Worm (Caenorhabditis elegans) whole organism, young adult: ENCODE measurements around the gene smc-5.

Experiments
- C17E4.6 ChIP-seq: fragments of 200-800 bp; sonication (Bioruptor generic); IDR thresholded peaks from 2 replicates; pipeline ENCODE4 v1.3.6; 2022; ENCODE audit warnings: missing genetic modification reagents, missing genetic modification characterization, missing compliant biosample characterization
- D2030.7 ChIP-seq: fragments of 200-800 bp; sonication (Bioruptor generic); IDR thresholded peaks from 2 replicates; pipeline ENCODE4 v1.3.6; 2022; ENCODE audit warnings: missing genetic modification reagents, missing genetic modification characterization, missing compliant biosample characterization
- F22D6.2 ChIP-seq: sonication (generic microtip); optimal IDR thresholded peaks from 2 replicates; lab custom pipeline; 2016; ENCODE audit warnings: mild to moderate bottlenecking, missing genetic modification characterization, missing compliant biosample characterization
- F23B12.7 ChIP-seq: sonication (generic microtip); optimal IDR thresholded peaks from 2 replicates; lab custom pipeline; 2017; ENCODE audit warnings: missing genetic modification characterization, mild to moderate bottlenecking, missing compliant biosample characterization, antibody characterized with exemption, moderate library complexity; ENCODE audit not compliant: insufficient read depth
- F57A8.1 ChIP-seq: fragments of 200-800 bp; sonication (Bioruptor generic); optimal IDR thresholded peaks from 2 replicates; lab custom pipeline; 2018; ENCODE audit warnings: mild to moderate bottlenecking, missing genetic modification characterization, moderate library complexity, missing compliant biosample characterization
- F57C9.4 ChIP-seq: sonication (generic microtip); optimal IDR thresholded peaks from 2 replicates; lab custom pipeline; 2017; ENCODE audit warnings: mild to moderate bottlenecking, missing genetic modification characterization, missing compliant biosample characterization
- K11D2.4 ChIP-seq: fragments of 200-800 bp; sonication (Bioruptor generic); IDR thresholded peaks from 2 replicates; pipeline ENCODE4 v1.3.6; 2022; ENCODE audit warnings: missing genetic modification reagents, missing genetic modification characterization, missing compliant biosample characterization
- Y79H2A.3 ChIP-seq: fragments of 200-800 bp; sonication (Bioruptor generic); conservative IDR thresholded peaks from 2 replicates; pipeline ENCODE4 v1.3.6; 2022; ENCODE audit warnings: missing genetic modification reagents, missing genetic modification characterization, missing compliant biosample characterization
- aptf-3 ChIP-seq: fragments of 200-800 bp; sonication (Bioruptor generic); IDR thresholded peaks from 2 replicates; pipeline ENCODE4 v1.3.6; 2022; ENCODE audit warnings: missing genetic modification characterization, missing compliant biosample characterization
- attf-3 ChIP-seq: fragments of 200-800 bp; sonication (Bioruptor generic); conservative IDR thresholded peaks from 2 replicates; pipeline ENCODE4 v1.3.6; 2022; ENCODE audit warnings: missing genetic modification reagents, missing genetic modification characterization, missing compliant biosample characterization
- attf-5 ChIP-seq: fragments of 200-800 bp; sonication (Bioruptor generic); optimal IDR thresholded peaks from 2 replicates; lab custom pipeline; 2018; ENCODE audit warnings: mild to moderate bottlenecking, missing genetic modification characterization, missing compliant biosample characterization
- bed-1 ChIP-seq: fragments of 200-800 bp; sonication (Bioruptor generic); IDR thresholded peaks from 2 replicates; pipeline ENCODE4 v1.3.6; 2022; ENCODE audit warnings: missing genetic modification reagents, missing genetic modification characterization, missing compliant biosample characterization
- ccch-3 ChIP-seq: fragments of 200-800 bp; sonication (Bioruptor generic); optimal IDR thresholded peaks from 2 replicates; lab custom pipeline; 2018; ENCODE audit warnings: mild to moderate bottlenecking, missing genetic modification characterization, missing compliant biosample characterization
- cebp-1 ChIP-seq, 2 experiments: fragments of 200-800 bp in 1 of 2; sonication (Bioruptor generic) in 1 of 2; sonication (generic microtip) in 1 of 2; IDR thresholded peaks in 1 of 2; optimal IDR thresholded peaks in 1 of 2; 2 replicates each; pipeline versions ENCODE4 v1.3.6 to Lab custom; 2017 to 2022; ENCODE audit warnings: missing compliant biosample characterization in 2 of 2, missing genetic modification characterization in 2 of 2, mild to moderate bottlenecking in 1 of 2, missing genetic modification reagents in 1 of 2, moderate library complexity in 1 of 2
- ceh-27 ChIP-seq: fragments of 200-800 bp; sonication (Bioruptor generic); optimal IDR thresholded peaks from 2 replicates; lab custom pipeline; 2018; ENCODE audit warnings: mild to moderate bottlenecking, missing genetic modification characterization, moderate library complexity, missing compliant biosample characterization
- ceh-40 ChIP-seq: fragments of 200-800 bp; sonication (Bioruptor generic); IDR thresholded peaks from 2 replicates; pipeline ENCODE4 v1.3.6; 2022; ENCODE audit warnings: missing genetic modification characterization, missing compliant biosample characterization
- ceh-91 ChIP-seq: fragments of 200-800 bp; sonication (Bioruptor generic); IDR thresholded peaks from 2 replicates; pipeline ENCODE4 v1.3.6; 2022; ENCODE audit warnings: missing genetic modification reagents, missing genetic modification characterization, missing compliant biosample characterization
- die-1 ChIP-seq: sonication (generic microtip); optimal IDR thresholded peaks from 2 replicates; lab custom pipeline; 2016; ENCODE audit warnings: missing genotype, mild to moderate bottlenecking, missing genetic modification characterization, missing compliant biosample characterization
- dpl-1 ChIP-seq: fragments of 150-350 bp; optimal IDR thresholded peaks from 2 replicates; lab custom pipeline; 2014; ENCODE audit warnings: missing biosample characterization, missing genetic modification reagents, missing genetic modification characterization
- egrh-3 ChIP-seq: fragments of 200-800 bp; sonication (Bioruptor generic); IDR thresholded peaks from 2 replicates; pipeline ENCODE4 v1.3.6; 2022; ENCODE audit warnings: missing genetic modification reagents, missing genetic modification characterization, missing compliant biosample characterization
- ets-4 ChIP-seq: fragments of 200-800 bp; sonication (Bioruptor generic); optimal IDR thresholded peaks from 2 replicates; lab custom pipeline; 2018; ENCODE audit warnings: mild to moderate bottlenecking, missing genetic modification characterization, missing compliant biosample characterization
- gei-17 ChIP-seq: fragments of 200-800 bp; sonication (Bioruptor generic); optimal IDR thresholded peaks from 2 replicates; lab custom pipeline; 2018; ENCODE audit warnings: mild to moderate bottlenecking, missing genetic modification characterization, missing compliant biosample characterization
- hlh-12 ChIP-seq: sonication (generic microtip); optimal IDR thresholded peaks from 2 replicates; lab custom pipeline; 2016; ENCODE audit warnings: missing genetic modification characterization, missing compliant biosample characterization
- hlh-26 ChIP-seq: fragments of 200-800 bp; sonication (Bioruptor generic); conservative IDR thresholded peaks from 2 replicates; pipeline ENCODE4 v1.3.6; 2022; ENCODE audit warnings: missing genetic modification reagents, missing genetic modification characterization, missing compliant biosample characterization
- hmg-1.2 ChIP-seq: fragments of 200-800 bp; sonication (Bioruptor generic); IDR thresholded peaks from 2 replicates; pipeline ENCODE4 v1.3.6; 2022; ENCODE audit warnings: missing genetic modification reagents, missing genetic modification characterization, missing compliant biosample characterization
- hmg-20 ChIP-seq: fragments of 200-800 bp; sonication (Bioruptor generic); IDR thresholded peaks from 2 replicates; pipeline ENCODE4 v1.3.6; 2022; ENCODE audit warnings: missing genetic modification reagents, missing genetic modification characterization, missing compliant biosample characterization
- hsf-1 ChIP-seq: fragments of 200-800 bp; sonication (Bioruptor generic); IDR thresholded peaks from 2 replicates; pipeline ENCODE4 v1.3.6; 2022; ENCODE audit warnings: missing genetic modification reagents, missing genetic modification characterization, missing compliant biosample characterization
- let-526 ChIP-seq: fragments of 200-800 bp; sonication (Bioruptor generic); IDR thresholded peaks from 2 replicates; pipeline ENCODE4 v1.3.6; 2022; ENCODE audit warnings: missing genetic modification reagents, missing genetic modification characterization, missing compliant biosample characterization
- lin-40 ChIP-seq: sonication (generic microtip); optimal IDR thresholded peaks from 2 replicates; lab custom pipeline; 2016; ENCODE audit warnings: missing genetic modification characterization, mild to moderate bottlenecking, missing compliant biosample characterization, missing genotype, missing genetic modification reagents
- lsy-27 ChIP-seq: sonication (generic microtip); optimal IDR thresholded peaks from 2 replicates; lab custom pipeline; 2017; ENCODE audit warnings: missing genetic modification characterization, mild to moderate bottlenecking, missing compliant biosample characterization, antibody characterized with exemption, missing genotype, borderline replicate concordance; ENCODE audit not compliant: insufficient read depth
- madf-3 ChIP-seq: fragments of 200-800 bp; sonication (Bioruptor generic); IDR thresholded peaks from 2 replicates; pipeline ENCODE4 v1.3.6; 2022; ENCODE audit warnings: missing genetic modification reagents, missing genetic modification characterization, missing compliant biosample characterization
- mel-28 ChIP-seq: sonication (generic microtip); optimal IDR thresholded peaks from 2 replicates; lab custom pipeline; 2016; ENCODE audit warnings: borderline replicate concordance, mild to moderate bottlenecking, missing genetic modification characterization, missing compliant biosample characterization
- mxl-1 ChIP-seq: sonication (generic microtip); optimal IDR thresholded peaks from 2 replicates; lab custom pipeline; 2016; ENCODE audit warnings: missing genetic modification characterization, missing compliant biosample characterization
- nhr-27 ChIP-seq: fragments of 200-800 bp; sonication (Bioruptor generic); optimal IDR thresholded peaks from 2 replicates; lab custom pipeline; 2018; ENCODE audit warnings: mild to moderate bottlenecking, missing genetic modification characterization, moderate library complexity, missing compliant biosample characterization
- nhr-90 ChIP-seq: sonication (generic microtip); optimal IDR thresholded peaks from 2 replicates; lab custom pipeline; 2016; ENCODE audit warnings: missing genotype, mild to moderate bottlenecking, missing genetic modification characterization, missing compliant biosample characterization
- pha-4 ChIP-seq: fragments of 150-350 bp; sonication (generic microtip); optimal IDR thresholded peaks from 2 replicates; lab custom pipeline; 2014; ENCODE audit warnings: missing biosample characterization, missing genetic modification reagents, missing genetic modification characterization
- rec-8 ChIP-seq, 2 experiments: sonication (generic microtip); optimal IDR thresholded peaks; 2 replicates each; lab custom pipeline; 2016; ENCODE audit warnings: mild to moderate bottlenecking in 2 of 2, missing genetic modification characterization in 2 of 2, missing genetic modification reagents in 2 of 2, missing genotype in 2 of 2, missing biosample characterization in 1 of 2, missing compliant biosample characterization in 1 of 2, moderate library complexity in 1 of 2
- sdz-38 ChIP-seq: sonication (generic microtip); optimal IDR thresholded peaks from 2 replicates; lab custom pipeline; 2016; ENCODE audit warnings: missing genotype, missing genetic modification characterization, missing compliant biosample characterization
- snpc-1.1 ChIP-seq: sonication (generic microtip); optimal IDR thresholded peaks from 2 replicates; lab custom pipeline; 2017; ENCODE audit warnings: missing genetic modification characterization, mild to moderate bottlenecking, missing compliant biosample characterization, antibody characterized with exemption, moderate library complexity, missing genotype, missing genetic modification reagents; ENCODE audit not compliant: insufficient read depth
- snpc-4 ChIP-seq, 5 experiments: fragments of 150-350 bp in 1 of 5; sonication (generic microtip) in 4 of 5; optimal IDR thresholded peaks; 2 replicates each; lab custom pipeline; 2014 to 2018; ENCODE audit warnings: missing genetic modification characterization in 5 of 5, missing biosample characterization in 3 of 5, antibody characterized with exemption in 2 of 5, mild to moderate bottlenecking in 2 of 5, missing compliant biosample characterization in 2 of 5, missing genotype in 2 of 5, moderate library complexity in 2 of 5, missing genetic modification reagents in 1 of 5
- somi-1 ChIP-seq: fragments of 200-800 bp; sonication (Bioruptor generic); optimal IDR thresholded peaks from 2 replicates; lab custom pipeline; 2018; ENCODE audit warnings: mild to moderate bottlenecking, missing genetic modification characterization, missing compliant biosample characterization
- tbp1 ChIP-seq: fragments of 200-800 bp; sonication (Bioruptor generic); optimal IDR thresholded peaks from 2 replicates; lab custom pipeline; 2018; ENCODE audit warnings: mild to moderate bottlenecking, missing genetic modification characterization, missing compliant biosample characterization
- zfh-2 ChIP-seq: fragments of 200-800 bp; sonication (Bioruptor generic); conservative IDR thresholded peaks from 2 replicates; pipeline ENCODE4 v1.3.6; 2022; ENCODE audit warnings: missing genetic modification reagents, missing genetic modification characterization, missing compliant biosample characterization
- zim-3 ChIP-seq: sonication (generic microtip); optimal IDR thresholded peaks from 2 replicates; lab custom pipeline; 2017; ENCODE audit warnings: mild to moderate bottlenecking, missing genetic modification characterization, moderate library complexity, missing compliant biosample characterization
- ztf-18 ChIP-seq: sonication (generic microtip); optimal IDR thresholded peaks from 2 replicates; lab custom pipeline; 2016; ENCODE audit warnings: missing genotype, mild to moderate bottlenecking, missing genetic modification characterization, missing compliant biosample characterization
- ztf-28 ChIP-seq: fragments of 200-800 bp; sonication (Bioruptor generic); IDR thresholded peaks from 2 replicates; pipeline ENCODE4 v1.3.6; 2022; ENCODE audit warnings: missing genetic modification reagents, missing genetic modification characterization, missing compliant biosample characterization

smc-5 gene

DNA sequence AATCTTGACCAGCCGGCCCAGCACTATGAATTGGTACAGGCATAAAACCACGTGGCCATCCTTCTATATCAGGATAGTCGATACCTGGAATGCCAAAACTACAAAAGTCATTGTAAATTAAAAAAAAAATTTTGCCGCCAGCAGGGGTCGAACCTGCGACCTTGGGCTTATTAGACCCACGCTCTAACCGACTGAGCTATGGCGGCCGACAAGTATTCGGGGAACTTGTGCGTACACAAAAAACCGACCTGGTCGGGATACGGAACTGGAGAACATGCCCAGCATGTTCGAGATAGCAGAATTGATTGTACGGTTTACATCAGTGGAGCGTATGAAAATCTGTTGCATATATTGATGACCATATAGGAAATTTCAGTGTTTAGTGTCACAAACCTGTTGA lies 4.6 kb upstream of the smc-5 start (continued):
- TF ChIP-seq K11D2.4 (peak; percentile 67), mel-28 (tag; lab: Kevin White, UChicago) (no peak), zim-3 (tag; lab: Kevin White, UChicago) (peak; percentile 38), snpc-1.1 (peak; percentile 97), ztf-28 (GFP tag; lab: Robert Waterston, UW) (peak; percentile 48; the same call in 1 of the 2 replicates), somi-1 (GFP tag; lab: Kevin White, UChicago) (no peak), Y79H2A.3 (GFP tag; lab: Robert Waterston, UW) (no peak), ceh-91 (GFP tag; lab: Robert Waterston, UW) (peak; percentile 55; the same call in 1 of the 2 replicates), hlh-26 (no peak), snpc-4 (GFP tag; optimal IDR thresholded peaks at IDR 0.05; lab: Kevin White, UChicago) (peak; percentile 98), snpc-4 (tag; optimal IDR thresholded peaks at IDR 0.05; lab: Kevin White, UChicago) (peak; percentile 99), mxl-1 (tag; lab: Kevin White, UChicago) (peak; percentile 7), F57C9.4 (tag; lab: Kevin White, UChicago) (no peak), attf-3 (GFP tag; lab: Robert Waterston, UW) (0 out of 2 replicates have a peak, but pooled peaks have one; percentile 48), die-1 (tag; lab: Kevin White, UChicago) (peak; percentile 15), zfh-2 (GFP tag; lab: Robert Waterston, UW) (no peak), ets-4 (GFP tag; lab: Kevin White, UChicago) (no peak), rec-8 (tag; optimal IDR thresholded peaks at IDR 0.05; lab: Kevin White, UChicago) (peak; percentile 34 to 66), hsf-1 (GFP tag; lab: Robert Waterston, UW) (peak; percentile 72), lsy-27 (tag; lab: Kevin White, UChicago) (no peak), pha-4 (tag; lab: Kevin White, UChicago) (no peak), ceh-27 (GFP tag; lab: Kevin White, UChicago) (peak; percentile 30), ceh-40 (0 out of 2 replicates have a peak, but pooled peaks have one; percentile 42), nhr-27 (tag; lab: Kevin White, UChicago) (no peak), hmg-1.2 (peak; percentile 74), hlh-12 (no peak), gei-17 (GFP tag; lab: Kevin White, UChicago) (no peak), let-526 (GFP tag; lab: Robert Waterston, UW) (0 out of 2 replicates have a peak, but pooled peaks have one; percentile 19), bed-1 (GFP tag; lab: Robert Waterston, UW) (0 out of 2 replicates have a peak, but pooled peaks have one; percentile 63), ccch-3 (GFP tag; lab: Kevin White, UChicago) (no peak), ztf-18 (peak; percentile 32), F57A8.1 (no peak), egrh-3 (GFP tag; lab: Robert Waterston, UW) (no peak), sdz-38 (tag; lab: Kevin White, UChicago) (no peak), cebp-1 (GFP tag; IDR thresholded peaks at IDR 0.05; lab: Robert Waterston, UW) (no peak), cebp-1 (tag; optimal IDR thresholded peaks at IDR 0.05; lab: Kevin White, UChicago) (peak; percentile 53), lin-40 (no peak), D2030.7 (peak; percentile 74), F22D6.2 (no peak), attf-5 (GFP tag; lab: Kevin White, UChicago) (no peak), C17E4.6 (GFP tag; lab: Robert Waterston, UW) (peak; percentile 52), dpl-1 (GFP tag; lab: Kevin White, UChicago) (no peak), hmg-20 (peak; percentile 53; the same call in 1 of the 2 replicates), F23B12.7 (tag; lab: Kevin White, UChicago) (peak; percentile 35), tbp1 (GFP tag; lab: Kevin White, UChicago) (peak; percentile 99), madf-3 (peak; percentile 73), aptf-3 (GFP tag; lab: Robert Waterston, UW) (peak; percentile 86; the same call in 1 of the 2 replicates), nhr-90 (tag; lab: Kevin White, UChicago) (peak; percentile 4)
